Worm (Caenorhabditis elegans): ENCODE results near the gene ceh-74.

DNA sequence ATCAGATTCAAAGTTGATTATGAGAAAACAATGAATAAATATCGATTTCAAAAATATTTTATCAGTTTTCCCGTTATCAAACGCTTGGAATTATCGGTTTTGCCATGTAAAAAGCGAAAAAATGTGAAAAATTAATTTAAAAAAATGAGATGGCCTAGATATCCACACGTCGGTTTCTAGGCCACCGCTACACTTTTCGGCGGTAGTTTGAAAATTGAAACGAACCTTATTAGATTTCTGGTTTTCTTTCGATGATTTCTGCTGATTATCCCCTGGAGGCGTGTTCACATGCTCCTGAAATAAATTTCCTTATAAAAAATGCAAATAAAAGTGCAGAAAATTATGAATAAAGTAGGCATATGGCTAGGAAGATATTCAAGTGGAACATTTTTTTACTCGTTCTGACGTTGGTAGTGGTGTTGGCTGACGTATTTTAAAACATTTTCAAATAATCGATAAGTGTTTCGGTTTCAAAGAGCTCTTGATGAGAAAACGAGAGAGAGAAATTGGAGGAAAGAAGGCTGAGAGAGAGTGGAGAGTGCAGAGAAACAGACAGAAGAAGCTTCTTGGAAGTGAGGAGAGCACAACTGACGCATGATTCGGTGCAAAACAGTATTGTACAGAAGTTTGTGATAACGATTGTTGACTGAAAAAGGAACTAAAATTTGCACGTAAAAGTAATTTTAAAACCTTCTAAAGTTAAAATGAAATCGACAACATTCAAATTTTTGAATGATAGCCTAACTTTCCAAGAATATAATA, 44.7 kb upstream of the ceh-74 start:
- TF ChIP-seq lin-13 (GFP tag; optimal IDR thresholded peaks at IDR 0.05) = no peak
- no peak for TF ChIP-seq ztf-4 (tag; optimal IDR thresholded peaks at IDR 0.05)
- no peak for TF ChIP-seq egl-27 (tag; optimal IDR thresholded peaks at IDR 0.05)
- no peak for TF ChIP-seq sma-3 (GFP tag; optimal IDR thresholded peaks at IDR 0.05)
- TF ChIP-seq elt-3 (tag; optimal IDR thresholded peaks at IDR 0.05) = no peak
- TF ChIP-seq snpc-4 (tag; optimal IDR thresholded peaks at IDR 0.05) = no peak
- TF ChIP-seq aly-2 (tag; optimal IDR thresholded peaks at IDR 0.05) = no peak
- no peak for TF ChIP-seq blmp-1 (tag; optimal IDR thresholded peaks at IDR 0.05; ENCODE audit: insufficient read depth)
- TF ChIP-seq C34F6.9 (tag; optimal IDR thresholded peaks at IDR 0.05) = no peak
- no peak for TF ChIP-seq mdl-1 (tag; optimal IDR thresholded peaks at IDR 0.05)
- TF ChIP-seq crh-2 (tag; optimal IDR thresholded peaks at IDR 0.05) = no peak
- TF ChIP-seq dmd-4 (tag; optimal IDR thresholded peaks at IDR 0.05) = no peak
- TF ChIP-seq fos-1 (tag; optimal IDR thresholded peaks at IDR 0.05) = no peak
